Worm (Caenorhabditis elegans) whole organism, L4 larva: ENCODE data around the gene F35H10.10.

Experiments
- Y5F2A.4 ChIP-seq: fragments of 200-800 bp; sonication (Bioruptor generic); optimal IDR thresholded peaks from 2 replicates; lab custom pipeline; 2018; ENCODE audit warnings: mild to moderate bottlenecking, missing genetic modification characterization, missing compliant biosample characterization
- vab-7 ChIP-seq: fragments of 200-800 bp; sonication (Bioruptor generic); IDR thresholded peaks from 2 replicates; pipeline ENCODE4 v1.3.6; 2022; ENCODE audit warnings: missing genetic modification reagents, missing genetic modification characterization, missing compliant biosample characterization

- no peak for TF ChIP-seq vab-7 (GFP tag; lab: Robert Waterston, UW)
- no peak for TF ChIP-seq Y5F2A.4 (GFP tag; lab: Kevin White, UChicago)
Observed at ce11 chrIV:8303668-8304067, 9.1 kb downstream of the F35H10.10 start, which contains the start of gene vha-5.
